Worm (Caenorhabditis elegans): ENCODE data around the gene dylt-2.

ce11 chrX:8917730-8918129, 22.2 kb downstream of the dylt-2 start:
- TF ChIP-seq skn-1 (tag; optimal IDR thresholded peaks at IDR 0.05) (no peak), lin-13 (GFP tag; optimal IDR thresholded peaks at IDR 0.05) (no peak), zip-11 (GFP tag; IDR thresholded peaks at IDR 0.05) (no peak), ztf-11 (tag; optimal IDR thresholded peaks at IDR 0.05) (no peak), nhr-25 (tag; optimal IDR thresholded peaks at IDR 0.05; ENCODE audit: borderline replicate concordance, insufficient read depth) (no peak), nhr-237 (tag; optimal IDR thresholded peaks at IDR 0.05) (no peak), ces-1 (GFP tag; optimal IDR thresholded peaks at IDR 0.05) (no peak), F37D6.2 (tag; optimal IDR thresholded peaks at IDR 0.05) (no peak), lin-38 (GFP tag; IDR thresholded peaks at IDR 0.05) (no peak), unc-130 (GFP tag; optimal IDR thresholded peaks at IDR 0.05) (no peak)

Measured in whole organism, L4 larva.